Worm (Caenorhabditis elegans): Measurements from ENCODE around the gene nspe-3.

DNA sequence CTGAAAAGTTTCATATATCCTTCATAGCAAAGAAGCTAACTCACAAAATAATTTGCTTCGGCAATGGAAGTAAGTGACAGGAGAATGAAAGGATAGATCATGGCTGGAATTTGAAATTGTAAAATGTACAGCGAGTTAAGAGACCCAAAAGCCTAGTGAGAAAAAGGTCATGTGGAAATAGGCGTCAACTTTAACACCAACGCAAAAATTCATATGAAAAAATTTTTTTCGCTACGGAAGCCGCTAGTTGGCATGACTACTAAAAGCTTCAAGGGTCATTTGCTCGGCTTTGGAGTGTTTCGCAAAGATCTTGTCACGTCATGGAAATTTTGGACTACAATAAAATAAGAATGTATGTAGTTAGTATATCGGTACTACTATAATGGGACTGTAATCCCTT lies 47.2 kb upstream of the nspe-3 start, which contains the start of gene Y38E10A.1:
- TF ChIP-seq dao-5 (tag; optimal IDR thresholded peaks at IDR 0.05), result no peak
- TF ChIP-seq him-1 (tag; optimal IDR thresholded peaks at IDR 0.05), result no peak
- no peak for TF ChIP-seq W03F9.2 (tag; optimal IDR thresholded peaks at IDR 0.05)

Measured in whole organism, L4/young adult.